Worm (Caenorhabditis elegans) whole organism, L2 larva: ENCODE measurements around the gene C03B1.9.

Experiments used
- C34F6.9 ChIP-seq: fragments of 150-350 bp; optimal IDR thresholded peaks from 2 replicates; lab custom pipeline; 2014; ENCODE audit warnings: missing biosample characterization, missing genetic modification characterization
- F13H6.1 ChIP-seq: sonication (generic microtip); optimal IDR thresholded peaks from 2 replicates; lab custom pipeline; 2016; ENCODE audit warnings: missing genetic modification characterization, missing compliant biosample characterization
- R02D3.7 ChIP-seq: fragments of 150-350 bp; optimal IDR thresholded peaks from 2 replicates; lab custom pipeline; 2014; ENCODE audit warnings: missing biosample characterization, missing genetic modification characterization
- Y55F3AM.14 ChIP-seq: fragments of 200-800 bp; sonication (Bioruptor generic); optimal IDR thresholded peaks from 2 replicates; lab custom pipeline; 2018; ENCODE audit warnings: mild to moderate bottlenecking, missing genetic modification characterization, missing compliant biosample characterization
- ZK546.5 ChIP-seq: sonication (generic microtip); optimal IDR thresholded peaks from 2 replicates; lab custom pipeline; 2017; ENCODE audit warnings: missing biosample characterization, missing genetic modification characterization
- alr-1 ChIP-seq: fragments of 150-350 bp; optimal IDR thresholded peaks from 2 replicates; lab custom pipeline; 2014; ENCODE audit warnings: missing biosample characterization, missing genetic modification characterization
- aly-2 ChIP-seq: fragments of 150-350 bp; optimal IDR thresholded peaks from 2 replicates; lab custom pipeline; 2014; ENCODE audit warnings: missing biosample characterization, missing genetic modification characterization
- ama-1 ChIP-seq: fragments of 150-350 bp; optimal IDR thresholded peaks from 2 replicates; lab custom pipeline; 2018; ENCODE audit warnings: inconsistent platforms
- blmp-1 ChIP-seq: sonication (generic microtip); optimal IDR thresholded peaks from 2 replicates; lab custom pipeline; 2017; ENCODE audit warnings: missing genetic modification characterization, mild to moderate bottlenecking, missing compliant biosample characterization, antibody characterized with exemption, moderate library complexity; ENCODE audit not compliant: insufficient read depth
- ceh-16 ChIP-seq: fragments of 150-350 bp; optimal IDR thresholded peaks from 2 replicates; lab custom pipeline; 2014; ENCODE audit warnings: missing biosample characterization, missing genetic modification characterization
- ceh-82 ChIP-seq: fragments of 150-350 bp; optimal IDR thresholded peaks from 2 replicates; lab custom pipeline; 2014; ENCODE audit warnings: missing biosample characterization, missing genetic modification characterization
- crh-2 ChIP-seq: sonication (generic microtip); optimal IDR thresholded peaks from 2 replicates; lab custom pipeline; 2017; ENCODE audit warnings: missing biosample characterization, missing genetic modification characterization
- dmd-4 ChIP-seq: sonication (generic microtip); optimal IDR thresholded peaks from 2 replicates; lab custom pipeline; 2017; ENCODE audit warnings: missing biosample characterization, missing genetic modification characterization
- egl-27 ChIP-seq: sonication (generic microtip); optimal IDR thresholded peaks from 3 replicates; lab custom pipeline; 2017; ENCODE audit warnings: missing biosample characterization, missing genetic modification reagents, missing genetic modification characterization
- elt-1 ChIP-seq: fragments of 150-350 bp; optimal IDR thresholded peaks from 2 replicates; lab custom pipeline; 2014; ENCODE audit warnings: missing biosample characterization, missing genetic modification characterization
- elt-3 ChIP-seq: sonication (generic microtip); optimal IDR thresholded peaks from 2 replicates; lab custom pipeline; 2017; ENCODE audit warnings: missing biosample characterization, missing genetic modification characterization
- fos-1 ChIP-seq: fragments of 150-350 bp; optimal IDR thresholded peaks from 2 replicates; lab custom pipeline; 2014; ENCODE audit warnings: missing biosample characterization, missing genetic modification characterization
- gmeb-1 ChIP-seq: fragments of 150-350 bp; optimal IDR thresholded peaks from 2 replicates; lab custom pipeline; 2014; ENCODE audit warnings: missing biosample characterization, missing genetic modification characterization
- lin-11 ChIP-seq: fragments of 150-350 bp; sonication (generic microtip); optimal IDR thresholded peaks from 2 replicates; lab custom pipeline; 2014; ENCODE audit warnings: missing biosample characterization, missing genetic modification characterization, inconsistent platforms, mixed read lengths
- lin-13 ChIP-seq: fragments of 150-350 bp; optimal IDR thresholded peaks from 2 replicates; lab custom pipeline; 2014; ENCODE audit warnings: missing biosample characterization, missing genetic modification reagents, missing genetic modification characterization
- lin-39 ChIP-seq: fragments of 150-350 bp; optimal IDR thresholded peaks from 2 replicates; lab custom pipeline; 2014; ENCODE audit warnings: missing biosample characterization, missing genetic modification reagents, missing genetic modification characterization
- lsy-2 ChIP-seq, 2 experiments: fragments of 150-350 bp in 1 of 2; sonication (generic microtip) in 1 of 2; optimal IDR thresholded peaks; 2 replicates each; lab custom pipeline; 2014 to 2017; ENCODE audit warnings: missing biosample characterization in 2 of 2, missing genetic modification characterization in 2 of 2
- mab-5 ChIP-seq: fragments of 150-350 bp; optimal IDR thresholded peaks from 2 replicates; lab custom pipeline; 2014; ENCODE audit warnings: missing biosample characterization, missing genetic modification characterization
- mbf-1 ChIP-seq: sonication (generic microtip); optimal IDR thresholded peaks from 2 replicates; lab custom pipeline; 2017; ENCODE audit warnings: missing biosample characterization, missing genetic modification characterization
- mdl-1 ChIP-seq, 2 experiments: fragments of 150-350 bp in 1 of 2; sonication (generic microtip) in 1 of 2; optimal IDR thresholded peaks; 2 replicates each; lab custom pipeline; 2017; ENCODE audit warnings: missing biosample characterization in 2 of 2, missing genetic modification characterization in 2 of 2
- nhr-10 ChIP-seq: sonication (generic microtip); optimal IDR thresholded peaks from 2 replicates; lab custom pipeline; 2017; ENCODE audit warnings: missing biosample characterization, missing genetic modification characterization
- nhr-11 ChIP-seq: fragments of 150-350 bp; optimal IDR thresholded peaks from 2 replicates; lab custom pipeline; 2014; ENCODE audit warnings: missing biosample characterization, missing genetic modification characterization
- nhr-12 ChIP-seq: fragments of 150-350 bp; optimal IDR thresholded peaks from 2 replicates; lab custom pipeline; 2014; ENCODE audit warnings: missing biosample characterization, missing genetic modification characterization
- nhr-129 ChIP-seq: fragments of 150-350 bp; optimal IDR thresholded peaks from 2 replicates; lab custom pipeline; 2014; ENCODE audit warnings: missing biosample characterization, missing genetic modification characterization
- nhr-21 ChIP-seq: fragments of 150-350 bp; optimal IDR thresholded peaks from 2 replicates; lab custom pipeline; 2014; ENCODE audit warnings: missing biosample characterization, missing genetic modification characterization
- nhr-23 ChIP-seq: fragments of 150-350 bp; optimal IDR thresholded peaks from 2 replicates; lab custom pipeline; 2014; ENCODE audit warnings: missing biosample characterization, missing genetic modification reagents, missing genetic modification characterization
- nhr-237 ChIP-seq: fragments of 150-350 bp; optimal IDR thresholded peaks from 2 replicates; lab custom pipeline; 2014; ENCODE audit warnings: missing biosample characterization, missing genetic modification characterization
- nhr-25 ChIP-seq: fragments of 150-350 bp; sonication (generic microtip); optimal IDR thresholded peaks from 3 replicates; lab custom pipeline; 2014; ENCODE audit warnings: missing biosample characterization, missing genetic modification characterization
- nhr-6 ChIP-seq: fragments of 150-350 bp; optimal IDR thresholded peaks from 2 replicates; lab custom pipeline; 2014; ENCODE audit warnings: missing biosample characterization, missing genetic modification characterization
- nhr-77 ChIP-seq: fragments of 150-350 bp; optimal IDR thresholded peaks from 2 replicates; lab custom pipeline; 2014; ENCODE audit warnings: missing biosample characterization, missing genetic modification characterization
- peb-1 ChIP-seq: fragments of 150-350 bp; optimal IDR thresholded peaks from 2 replicates; lab custom pipeline; 2014; ENCODE audit warnings: missing biosample characterization, missing genetic modification characterization
- sem-4 ChIP-seq: fragments of 150-350 bp; optimal IDR thresholded peaks from 2 replicates; lab custom pipeline; 2014; ENCODE audit warnings: missing biosample characterization, missing genetic modification reagents, missing genetic modification characterization
- skn-1 ChIP-seq: sonication (generic microtip); optimal IDR thresholded peaks from 2 replicates; lab custom pipeline; 2017; ENCODE audit warnings: missing biosample characterization, missing genetic modification characterization
- sma-3 ChIP-seq: sonication (generic microtip); optimal IDR thresholded peaks from 2 replicates; lab custom pipeline; 2016; ENCODE audit warnings: missing genetic modification reagents, missing genetic modification characterization, missing compliant biosample characterization
- sma-9 ChIP-seq, 2 experiments: fragments of 150-350 bp in 1 of 2; sonication (generic microtip) in 1 of 2; optimal IDR thresholded peaks; 2 replicates each; lab custom pipeline; 2014 to 2016; ENCODE audit warnings: missing genetic modification characterization in 2 of 2, mild to moderate bottlenecking in 1 of 2, missing biosample characterization in 1 of 2, missing compliant biosample characterization in 1 of 2, missing genetic modification reagents in 1 of 2, moderate library complexity in 1 of 2
- snpc-4 ChIP-seq: fragments of 150-350 bp; optimal IDR thresholded peaks from 2 replicates; lab custom pipeline; 2014; ENCODE audit warnings: missing biosample characterization, missing genetic modification characterization
- unc-39 ChIP-seq: fragments of 150-350 bp; optimal IDR thresholded peaks from 2 replicates; lab custom pipeline; 2014; ENCODE audit warnings: missing biosample characterization, missing genetic modification characterization
- unc-55 ChIP-seq: fragments of 150-350 bp; sonication (generic microtip); optimal IDR thresholded peaks from 3 replicates; lab custom pipeline; 2014; ENCODE audit warnings: missing biosample characterization, missing genetic modification reagents, missing genetic modification characterization
- unc-62 ChIP-seq: fragments of 150-350 bp; optimal IDR thresholded peaks from 2 replicates; lab custom pipeline; 2014; ENCODE audit warnings: missing biosample characterization, missing genetic modification reagents, missing genetic modification characterization
- zag-1 ChIP-seq: fragments of 150-350 bp; optimal IDR thresholded peaks from 2 replicates; lab custom pipeline; 2014; ENCODE audit warnings: missing biosample characterization, missing genetic modification characterization
- ztf-1 ChIP-seq: fragments of 200-800 bp; sonication (Bioruptor generic); conservative IDR thresholded peaks from 2 replicates; pipeline ENCODE4 v1.3.6; 2022; ENCODE audit warnings: missing genetic modification characterization, missing compliant biosample characterization
- ztf-11 ChIP-seq: sonication (generic microtip); optimal IDR thresholded peaks from 2 replicates; lab custom pipeline; 2017; ENCODE audit warnings: missing biosample characterization, missing genetic modification characterization
- ztf-4 ChIP-seq: fragments of 150-350 bp; optimal IDR thresholded peaks from 2 replicates; lab custom pipeline; 2014; ENCODE audit warnings: missing biosample characterization, missing genetic modification characterization

The C03B1.9 gene

ce11 chrX:6320887-6321286, 26.0 kb downstream of the C03B1.9 start:
- TF ChIP-seq skn-1 (tag; lab: Kevin White, UChicago) (no peak), nhr-129 (tag; lab: Kevin White, UChicago) (no peak), F13H6.1 (tag; lab: Kevin White, UChicago) (no peak), R02D3.7 (no peak), blmp-1 (tag; lab: Kevin White, UChicago) (peak; percentile 69), egl-27 (tag; lab: Kevin White, UChicago) (peak; percentile 58), sma-3 (GFP tag; lab: Kevin White, UChicago) (peak; percentile 18), mab-5 (tag; lab: Kevin White, UChicago) (no peak), lin-39 (no peak), nhr-25 (tag; lab: Kevin White, UChicago) (peak; percentile 81), elt-1 (tag; lab: Kevin White, UChicago) (no peak), elt-3 (tag; lab: Kevin White, UChicago) (no peak), ztf-11 (no peak), alr-1 (tag; lab: Kevin White, UChicago) (no peak), lin-11 (no peak), ztf-1 (no peak), nhr-6 (tag; lab: Kevin White, UChicago) (no peak), nhr-23 (tag; lab: Kevin White, UChicago) (no peak), crh-2 (tag; lab: Kevin White, UChicago) (peak; percentile 25), Y55F3AM.14 (GFP tag; lab: Kevin White, UChicago) (no peak), ceh-16 (tag; lab: Kevin White, UChicago) (peak; percentile 41), gmeb-1 (tag; lab: Kevin White, UChicago) (no peak), nhr-237 (tag; lab: Kevin White, UChicago) (no peak), nhr-77 (no peak), ceh-82 (tag; lab: Kevin White, UChicago) (no peak), sma-9 (GFP tag; optimal IDR thresholded peaks at IDR 0.05; lab: Kevin White, UChicago) (peak; percentile 9), sma-9 (tag; optimal IDR thresholded peaks at IDR 0.05; lab: Kevin White, UChicago) (no peak), ama-1 (lab: Kevin White, UChicago) (no peak), C34F6.9 (tag; lab: Kevin White, UChicago) (no peak), nhr-21 (tag; lab: Kevin White, UChicago) (peak; percentile 13), ZK546.5 (tag; lab: Kevin White, UChicago) (no peak), zag-1 (tag; lab: Kevin White, UChicago) (no peak), nhr-10 (tag; lab: Kevin White, UChicago) (no peak), ztf-4 (no peak), aly-2 (no peak), peb-1 (tag; lab: Kevin White, UChicago) (no peak), nhr-11 (tag; lab: Kevin White, UChicago) (no peak), unc-39 (tag; lab: Kevin White, UChicago) (no peak), unc-55 (GFP tag; lab: Kevin White, UChicago) (no peak), mbf-1 (tag; lab: Kevin White, UChicago) (no peak), dmd-4 (tag; lab: Kevin White, UChicago) (no peak), unc-62 (GFP tag; lab: Kevin White, UChicago) (no peak), fos-1 (tag; lab: Kevin White, UChicago) (peak; percentile 22), snpc-4 (tag; lab: Kevin White, UChicago) (no peak), lsy-2 (tag; optimal IDR thresholded peaks at IDR 0.05; lab: Kevin White, UChicago) (no peak), mdl-1 (tag; optimal IDR thresholded peaks at IDR 0.05; lab: Kevin White, UChicago) (no peak), lin-13 (GFP tag; lab: Kevin White, UChicago) (no peak), sem-4 (tag; lab: Kevin White, UChicago) (no peak), nhr-12 (tag; lab: Kevin White, UChicago) (no peak)
